Fruit fly (Drosophila melanogaster) whole organism, embryonic: ENCODE measurements around the gene CG9630.

Source experiments
- Bgb ChIP-seq: fragments of 200-800 bp; sonication (Bioruptor generic); IDR thresholded peaks from 2 replicates; pipeline ENCODE4 v1.3.6; 2022; ENCODE audit warnings: missing biosample characterization, missing genetic modification characterization; ENCODE audit not compliant: partially characterized antibody
- CG10979 ChIP-seq: fragments of 200-800 bp; sonication (Bioruptor generic); optimal IDR thresholded peaks from 2 replicates; lab custom pipeline; 2018; ENCODE audit warnings: missing biosample characterization, mild to moderate bottlenecking, missing genetic modification characterization, moderate library complexity
- CG12155 ChIP-seq: fragments of 200-800 bp; sonication (Bioruptor generic); optimal IDR thresholded peaks from 3 replicates; lab custom pipeline; 2016; ENCODE audit warnings: missing biosample characterization, missing genetic modification characterization
- CG12659 ChIP-seq: fragments of 200-800 bp; sonication (Bioruptor generic); optimal IDR thresholded peaks from 3 replicates; lab custom pipeline; 2017; ENCODE audit warnings: mild to moderate bottlenecking, missing biosample characterization, missing genetic modification reagents, missing genetic modification characterization
- CG12769 ChIP-seq: fragments of 200-800 bp; sonication (Bioruptor generic); optimal IDR thresholded peaks from 2 replicates; lab custom pipeline; 2019; ENCODE audit warnings: missing biosample characterization, mild to moderate bottlenecking, missing genetic modification characterization, moderate library complexity
- CG13123 ChIP-seq: fragments of 200-800 bp; sonication (Bioruptor generic); optimal IDR thresholded peaks from 2 replicates; lab custom pipeline; 2016; ENCODE audit warnings: missing biosample characterization, missing genetic modification characterization
- CG13775 ChIP-seq: fragments of 200-800 bp; sonication (Bioruptor generic); optimal IDR thresholded peaks from 3 replicates; lab custom pipeline; 2017; ENCODE audit warnings: missing biosample characterization, mild to moderate bottlenecking, missing genetic modification characterization
- CG15696 ChIP-seq: fragments of 200-800 bp; sonication (Bioruptor generic); optimal IDR thresholded peaks from 2 replicates; lab custom pipeline; 2019; ENCODE audit warnings: missing biosample characterization, mild to moderate bottlenecking, missing genetic modification characterization, moderate library complexity
- CG17328 ChIP-seq: fragments of 200-800 bp; sonication (Bioruptor generic); IDR thresholded peaks from 2 replicates; pipeline ENCODE4 v1.3.6; 2022; ENCODE audit warnings: missing biosample characterization, missing genetic modification characterization
- CG17829 ChIP-seq: fragments of 200-800 bp; optimal IDR thresholded peaks from 2 replicates; lab custom pipeline; 2019; ENCODE audit warnings: missing biosample characterization, mild to moderate bottlenecking, missing genetic modification characterization, moderate library complexity
- CG2712 ChIP-seq: fragments of 200-800 bp; optimal IDR thresholded peaks from 3 replicates; lab custom pipeline; 2019; ENCODE audit warnings: missing biosample characterization, mild to moderate bottlenecking, missing genetic modification characterization, moderate library complexity
- CG34376 ChIP-seq: fragments of 200-800 bp; sonication (Bioruptor generic); optimal IDR thresholded peaks from 2 replicates; lab custom pipeline; 2018; ENCODE audit warnings: missing biosample characterization, mild to moderate bottlenecking, missing genetic modification characterization
- CG3847 ChIP-seq: fragments of 200-800 bp; sonication (Bioruptor generic); IDR thresholded peaks from 2 replicates; pipeline ENCODE4 v1.3.6; 2022; ENCODE audit warnings: missing biosample characterization, missing genetic modification characterization
- CG7987 ChIP-seq: fragments of 200-800 bp; sonication (Bioruptor generic); optimal IDR thresholded peaks from 2 replicates; lab custom pipeline; 2018; ENCODE audit warnings: missing biosample characterization, mild to moderate bottlenecking, missing genetic modification characterization, moderate library complexity
- CG8089 ChIP-seq: fragments of 200-800 bp; sonication (Bioruptor generic); optimal IDR thresholded peaks from 3 replicates; lab custom pipeline; 2016; ENCODE audit warnings: missing biosample characterization, missing genetic modification characterization
- CG9609 ChIP-seq: fragments of 200-800 bp; sonication (Bioruptor generic); optimal IDR thresholded peaks from 3 replicates; lab custom pipeline; 2016; ENCODE audit warnings: missing biosample characterization, missing genetic modification characterization
- CG9727 ChIP-seq: fragments of 200-800 bp; sonication (Bioruptor generic); optimal IDR thresholded peaks from 3 replicates; lab custom pipeline; 2017; ENCODE audit warnings: missing biosample characterization, mild to moderate bottlenecking, missing genetic modification characterization
- CoRest ChIP-seq: fragments of 200-800 bp; sonication (Bioruptor generic); optimal IDR thresholded peaks from 3 replicates; lab custom pipeline; 2018; ENCODE audit warnings: missing biosample characterization, mild to moderate bottlenecking, missing genetic modification characterization, moderate library complexity
- Dbx ChIP-seq: fragments of 200-800 bp; sonication (Bioruptor generic); IDR thresholded peaks from 3 replicates; pipeline ENCODE4 v1.3.6; 2022; ENCODE audit warnings: missing biosample characterization, missing genetic modification characterization
- Dfd ChIP-seq, 2 experiments: fragments of >200 bp; optimal IDR thresholded peaks; 2 replicates each; lab custom pipeline; 2017; ENCODE audit warnings: missing biosample characterization in 2 of 2, missing genetic modification characterization in 2 of 2
- HLHmδ ChIP-seq: fragments of 200-800 bp; sonication (Bioruptor generic); optimal IDR thresholded peaks from 2 replicates; lab custom pipeline; 2018; ENCODE audit warnings: missing biosample characterization, mild to moderate bottlenecking, missing genetic modification characterization, moderate library complexity
- Hr3 ChIP-seq: fragments of 200-800 bp; sonication (Bioruptor generic); optimal IDR thresholded peaks from 3 replicates; lab custom pipeline; 2016; ENCODE audit warnings: missing biosample characterization, missing genetic modification characterization
- Hr51 ChIP-seq, 2 experiments: fragments of 200-800 bp; sonication (Bioruptor generic); optimal IDR thresholded peaks; 2 replicates in 1 of 2; 3 replicates in 1 of 2; lab custom pipeline; 2016 to 2018; ENCODE audit warnings: missing biosample characterization in 2 of 2, missing genetic modification characterization in 2 of 2, mild to moderate bottlenecking in 1 of 2, moderate library complexity in 1 of 2
- Kr ChIP-seq: fragments of 200-800 bp; sonication (Bioruptor generic); optimal IDR thresholded peaks from 2 replicates; lab custom pipeline; 2017; ENCODE audit warnings: missing biosample characterization, mild to moderate bottlenecking, missing genetic modification characterization
- Pdp1 ChIP-seq, 2 experiments: fragments of 200-800 bp; sonication (Bioruptor generic); optimal IDR thresholded peaks; 3 replicates each; lab custom pipeline; 2016; ENCODE audit warnings: missing biosample characterization in 2 of 2, missing genetic modification characterization in 2 of 2, mild to moderate bottlenecking in 1 of 2, moderate library complexity in 1 of 2
- Rfx ChIP-seq: fragments of 200-800 bp; sonication (Bioruptor generic); IDR thresholded peaks from 2 replicates; pipeline ENCODE4 v1.3.6; 2022; ENCODE audit warnings: missing biosample characterization, missing genetic modification characterization
- Scr ChIP-seq: fragments of 200-800 bp; sonication (Bioruptor generic); IDR thresholded peaks from 2 replicates; pipeline ENCODE4 v1.3.6; 2022; ENCODE audit warnings: missing biosample characterization, missing genetic modification characterization; ENCODE audit not compliant: partially characterized antibody
- Trl ChIP-seq, 3 experiments: fragments of >200 bp in 2 of 3; fragments of 200-800 bp in 1 of 3; sonication (Bioruptor generic) in 1 of 3; optimal IDR thresholded peaks; 2 replicates in 1 of 3; 3 replicates in 2 of 3; lab custom pipeline; 2016 to 2017; ENCODE audit warnings: missing biosample characterization in 1 of 3, missing genetic modification characterization in 1 of 3
- Xbp1 ChIP-seq: fragments of 200-800 bp; sonication (Bioruptor generic); optimal IDR thresholded peaks from 3 replicates; lab custom pipeline; 2016; ENCODE audit warnings: missing biosample characterization, mild to moderate bottlenecking, missing genetic modification characterization
- amos ChIP-seq: fragments of 200-800 bp; sonication (Bioruptor generic); IDR thresholded peaks from 2 replicates; pipeline ENCODE4 v1.3.6; 2022; ENCODE audit warnings: missing biosample characterization, missing genetic modification characterization; ENCODE audit not compliant: partially characterized antibody
- crc ChIP-seq: fragments of 200-800 bp; sonication (Bioruptor generic); optimal IDR thresholded peaks from 2 replicates; lab custom pipeline; 2016; ENCODE audit warnings: missing biosample characterization, missing genetic modification characterization
- cwo ChIP-seq: fragments of 200-800 bp; sonication (Bioruptor generic); optimal IDR thresholded peaks from 3 replicates; lab custom pipeline; 2017; ENCODE audit warnings: missing biosample characterization, missing genetic modification characterization, mild to moderate bottlenecking, moderate library complexity, missing genetic modification reagents
- dmrt99B ChIP-seq: fragments of 200-800 bp; sonication (Bioruptor generic); optimal IDR thresholded peaks from 2 replicates; lab custom pipeline; 2018; ENCODE audit warnings: missing biosample characterization, mild to moderate bottlenecking, missing genetic modification characterization, moderate library complexity
- dpn ChIP-seq, 2 experiments: fragments of 200-800 bp; sonication (Bioruptor generic); optimal IDR thresholded peaks; 3 replicates each; lab custom pipeline; 2016; ENCODE audit warnings: missing biosample characterization in 2 of 2, missing genetic modification characterization in 2 of 2
- ftz-f1 ChIP-seq: fragments of 200-800 bp; sonication (Bioruptor generic); optimal IDR thresholded peaks from 2 replicates; lab custom pipeline; 2016; ENCODE audit warnings: missing biosample characterization, missing genetic modification characterization
- hbn ChIP-seq: fragments of 200-800 bp; sonication (Bioruptor generic); IDR thresholded peaks from 2 replicates; pipeline ENCODE4 v1.3.6; 2022; ENCODE audit warnings: missing biosample characterization, missing genetic modification characterization; ENCODE audit not compliant: partially characterized antibody
- jing ChIP-seq: fragments of 200-800 bp; sonication (Bioruptor generic); optimal IDR thresholded peaks from 2 replicates; lab custom pipeline; 2018; ENCODE audit warnings: missing biosample characterization, mild to moderate bottlenecking, missing genetic modification characterization
- kni ChIP-seq: fragments of 200-800 bp; sonication (Bioruptor generic); optimal IDR thresholded peaks from 3 replicates; lab custom pipeline; 2017; ENCODE audit warnings: mild to moderate bottlenecking, missing biosample characterization, missing genetic modification reagents, missing genetic modification characterization
- lilli ChIP-seq: fragments of 200-800 bp; sonication (Bioruptor generic); optimal IDR thresholded peaks from 3 replicates; lab custom pipeline; 2016; ENCODE audit warnings: missing biosample characterization, missing genetic modification characterization
- maf-S ChIP-seq: fragments of 200-800 bp; sonication (Bioruptor generic); optimal IDR thresholded peaks from 2 replicates; lab custom pipeline; 2016; ENCODE audit warnings: missing biosample characterization, missing genetic modification characterization
- nmo ChIP-seq: fragments of 200-800 bp; sonication (Bioruptor generic); optimal IDR thresholded peaks from 2 replicates; lab custom pipeline; 2018; ENCODE audit warnings: missing biosample characterization, mild to moderate bottlenecking, missing genetic modification characterization, moderate library complexity
- oc ChIP-seq: fragments of 200-800 bp; sonication (Bioruptor generic); optimal IDR thresholded peaks from 2 replicates; lab custom pipeline; 2018; ENCODE audit warnings: missing biosample characterization, mild to moderate bottlenecking, missing genetic modification characterization, moderate library complexity
- pfk ChIP-seq: fragments of 200-800 bp; sonication (Bioruptor generic); optimal IDR thresholded peaks from 2 replicates; lab custom pipeline; 2018; ENCODE audit warnings: missing biosample characterization, mild to moderate bottlenecking, missing genetic modification characterization, moderate library complexity
- sna ChIP-seq: fragments of 200-800 bp; sonication (Bioruptor generic); IDR thresholded peaks from 2 replicates; pipeline ENCODE4 v1.3.6; 2022; ENCODE audit warnings: missing biosample characterization, missing genetic modification characterization; ENCODE audit not compliant: partially characterized antibody
- stwl ChIP-seq: fragments of 200-800 bp; sonication (Bioruptor generic); optimal IDR thresholded peaks from 3 replicates; lab custom pipeline; 2018; ENCODE audit warnings: missing biosample characterization, mild to moderate bottlenecking, missing genetic modification characterization, moderate library complexity
- tna ChIP-seq: fragments of 200-800 bp; sonication (Bioruptor generic); IDR thresholded peaks from 2 replicates; pipeline ENCODE4 v1.3.6; 2022; ENCODE audit warnings: missing biosample characterization, missing genetic modification characterization; ENCODE audit not compliant: partially characterized antibody
- trem ChIP-seq: fragments of 200-800 bp; optimal IDR thresholded peaks from 3 replicates; lab custom pipeline; 2019; ENCODE audit warnings: missing biosample characterization, mild to moderate bottlenecking, missing genetic modification characterization, moderate library complexity
- wdn ChIP-seq: fragments of 200-800 bp; sonication (Bioruptor generic); IDR thresholded peaks from 2 replicates; pipeline ENCODE4 v1.3.6; 2022; ENCODE audit warnings: missing biosample characterization, missing genetic modification characterization
- yki ChIP-seq: fragments of >200 bp; optimal IDR thresholded peaks from 3 replicates; lab custom pipeline; 2018

The CG9630 gene

DNA sequence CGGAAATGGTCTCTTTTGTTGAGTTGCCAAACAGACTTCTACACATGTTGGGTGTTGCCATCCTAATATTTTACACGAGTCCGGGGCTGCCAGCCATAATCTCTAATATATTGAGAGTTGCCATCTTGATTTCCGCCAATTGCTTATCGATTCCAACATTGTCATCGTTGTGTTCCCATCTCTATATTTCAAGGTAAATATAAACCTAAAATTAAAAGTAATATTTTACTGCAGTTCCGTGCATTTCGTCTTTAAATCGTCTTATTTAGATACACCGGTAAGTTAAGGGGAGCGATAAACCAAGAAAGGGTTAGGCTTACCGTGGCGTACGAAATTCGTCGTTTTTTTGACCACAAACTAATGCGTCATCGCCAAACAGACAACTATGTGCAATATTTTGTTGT, 36.3 kb downstream of the CG9630 start, which contains the start of gene PolI (continued):
- TF ChIP-seq nmo (peak; percentile 36), jing (GFP tag; lab: Kevin White, UChicago) (no peak), CG7987 (GFP tag; lab: Kevin White, UChicago) (peak; percentile 42), dpn (GFP tag; optimal IDR thresholded peaks at IDR 0.05; lab: Kevin White, UChicago) (peak in 1 of 2 experiments; percentile 23), crc (GFP tag; lab: Kevin White, UChicago) (no peak), Kr (GFP tag; lab: Kevin White, UChicago) (no peak), CG12769 (tag; lab: Kevin White, UChicago) (peak; percentile 59), Dfd (GFP tag; optimal IDR thresholded peaks at IDR 0.05; lab: Kevin White, UChicago) (no peak), ftz-f1 (GFP tag; lab: Kevin White, UChicago) (peak; percentile 95), trem (peak; percentile 85), CoRest (tag; lab: Kevin White, UChicago) (peak; percentile 41), Hr51 (GFP tag; optimal IDR thresholded peaks at IDR 0.05; lab: Kevin White, UChicago) (peak in 1 of 2 experiments; percentile 10), CG9727 (GFP tag; lab: Kevin White, UChicago) (no peak), dmrt99B (tag; lab: Kevin White, UChicago) (no peak), CG12659 (GFP tag; lab: Kevin White, UChicago) (peak; percentile 81), lilli (peak; percentile 53), CG12155 (GFP tag; lab: Kevin White, UChicago) (peak; percentile 39), tna (GFP tag; lab: Robert Waterston, UW) (no peak), Trl (optimal IDR thresholded peaks at IDR 0.05; lab: Kevin White, UChicago) (no peak), Trl (GFP tag; optimal IDR thresholded peaks at IDR 0.05; lab: Kevin White, UChicago) (no peak), sna (peak; percentile 28; the same call in 1 of the 2 replicates), CG13775 (GFP tag; lab: Kevin White, UChicago) (no peak), cwo (no peak), Dbx (GFP tag; lab: Robert Waterston, UW) (peak; percentile 39; the same call in 1 of the 3 replicates), kni (GFP tag; lab: Kevin White, UChicago) (no peak), wdn (no peak), CG10979 (tag; lab: Kevin White, UChicago) (peak; percentile 8), CG13123 (GFP tag; lab: Kevin White, UChicago) (peak; percentile 3), Bgb (GFP tag; lab: Robert Waterston, UW) (peak; percentile 54; the same call in 1 of the 2 replicates), HLHmδ (GFP tag; lab: Kevin White, UChicago) (no peak), amos (GFP tag; lab: Robert Waterston, UW) (peak; percentile 53; the same call in 1 of the 2 replicates), maf-S (GFP tag; lab: Kevin White, UChicago) (peak; percentile 36), Pdp1 (GFP tag; optimal IDR thresholded peaks at IDR 0.05; lab: Kevin White, UChicago) (peak in 1 of 2 experiments; percentile 14), Scr (GFP tag; lab: Robert Waterston, UW) (peak; percentile 49), CG17829 (tag; lab: Kevin White, UChicago) (peak; percentile 44), Xbp1 (GFP tag; lab: Kevin White, UChicago) (peak; percentile 11), CG15696 (peak; percentile 35), CG3847 (GFP tag; lab: Robert Waterston, UW) (peak; percentile 91), CG8089 (GFP tag; lab: Kevin White, UChicago) (no peak), CG34376 (GFP tag; lab: Kevin White, UChicago) (peak; percentile 8), yki (lab: Kevin White, UChicago) (no peak), CG17328 (GFP tag; lab: Robert Waterston, UW) (no peak), Hr3 (GFP tag; lab: Kevin White, UChicago) (no peak), Rfx (GFP tag; lab: Robert Waterston, UW) (peak; percentile 63), oc (tag; lab: Kevin White, UChicago) (peak; percentile 7), CG9609 (GFP tag; lab: Kevin White, UChicago) (no peak), hbn (GFP tag; lab: Robert Waterston, UW) (0 out of 2 replicates have a peak, but pooled peaks have one; percentile 30), pfk (GFP tag; lab: Kevin White, UChicago) (no peak), CG2712 (tag; lab: Kevin White, UChicago) (peak; percentile 28), stwl (tag; lab: Kevin White, UChicago) (peak; percentile 72)
